Fruit fly (Drosophila melanogaster) Kc167 (cell line): ENCODE data around the gene Tollo.

Experiments
- Myc ChIP-seq: fragments of >200 bp; optimal IDR thresholded peaks from 2 replicates; lab custom pipeline; 2017; ENCODE audit warnings: missing external identifiers
- Sin3A ChIP-seq: fragments of >200 bp; optimal IDR thresholded peaks from 2 replicates; lab custom pipeline; 2018; ENCODE audit warnings: missing external identifiers
- h ChIP-seq: fragments of >200 bp; optimal IDR thresholded peaks from 3 replicates; lab custom pipeline; 2018; ENCODE audit warnings: missing external identifiers
- insv ChIP-seq: fragments of >200 bp; optimal IDR thresholded peaks from 3 replicates; lab custom pipeline; 2018; ENCODE audit warnings: missing external identifiers
- psq ChIP-seq: fragments of >200 bp; optimal IDR thresholded peaks from 2 replicates; lab custom pipeline; 2017; ENCODE audit warnings: missing external identifiers
- ttk ChIP-seq: sonication (Bioruptor generic); optimal IDR thresholded peaks from 2 replicates; lab custom pipeline; 2017; ENCODE audit warnings: missing external identifiers

The Tollo gene

DNA sequence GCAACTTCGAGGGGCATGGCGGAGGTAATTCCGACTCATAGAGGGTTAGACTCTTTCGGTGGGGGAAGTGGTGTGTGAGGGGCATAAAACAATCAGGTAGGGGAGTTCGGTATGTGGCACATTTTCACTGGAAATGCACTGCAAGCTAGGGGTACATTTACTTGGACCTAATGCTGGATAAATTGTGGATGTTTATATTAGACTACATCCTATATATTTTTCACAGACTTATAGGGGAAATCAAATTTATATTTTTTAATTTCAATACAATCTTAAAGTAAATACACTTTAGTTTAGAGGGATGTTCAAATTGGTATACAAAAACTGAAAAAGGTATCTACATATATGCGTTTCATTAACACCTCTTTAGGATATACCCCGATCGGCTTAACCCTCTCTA is 10.3 kb downstream of the Tollo start:
- TF ChIP-seq Myc: no peak
- TF ChIP-seq Sin3A (lab: Kevin White, UChicago): no peak
- TF ChIP-seq psq (lab: Kevin White, UChicago): no peak
- TF ChIP-seq insv (lab: Kevin White, UChicago): no peak
- TF ChIP-seq h: no peak
- no peak for TF ChIP-seq ttk (lab: Kevin White, UChicago)

DNA sequence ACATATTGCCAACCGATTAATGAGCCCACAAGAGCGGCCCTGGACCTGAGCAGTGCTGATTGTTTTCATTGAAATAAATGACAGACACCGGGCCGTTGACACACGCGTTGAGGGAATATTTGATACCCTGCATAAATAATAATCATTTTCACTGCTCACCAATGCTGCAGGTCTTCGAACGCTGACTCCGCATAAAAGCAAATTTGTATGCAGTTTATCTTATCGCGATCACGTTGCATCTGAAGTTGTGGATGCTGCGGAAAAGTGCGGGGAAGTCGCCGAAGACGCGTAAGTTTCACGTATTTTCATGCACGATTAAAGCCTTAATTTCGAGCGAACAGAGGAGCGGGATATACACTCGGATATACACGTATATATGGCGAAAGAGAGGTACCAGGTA is 10.9 kb downstream of the Tollo start:
- no peak for TF ChIP-seq ttk (lab: Kevin White, UChicago)
- TF ChIP-seq h: no peak
- TF ChIP-seq Sin3A (lab: Kevin White, UChicago): no peak
- TF ChIP-seq insv (lab: Kevin White, UChicago): no peak
- no peak for TF ChIP-seq Myc
- no peak for TF ChIP-seq psq (lab: Kevin White, UChicago)

DNA sequence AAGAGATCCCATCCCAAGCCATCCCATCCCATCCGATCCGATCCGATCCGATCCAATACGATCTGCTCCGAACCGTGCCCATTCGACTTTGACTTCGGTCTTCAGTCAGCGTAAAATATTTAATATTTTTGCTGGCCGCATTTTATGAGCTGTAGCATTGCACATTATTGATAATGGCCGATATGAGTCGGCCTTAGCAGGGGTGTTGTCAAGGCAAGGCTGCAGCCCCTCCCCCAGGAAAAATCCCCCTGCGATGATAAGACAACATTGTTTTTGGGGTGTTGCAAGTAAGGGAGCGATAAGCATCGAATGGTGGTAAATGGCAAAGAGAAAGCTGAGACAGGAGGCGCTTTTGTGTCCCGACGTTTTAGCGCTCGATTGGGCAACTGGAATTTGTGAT is 12.0 kb downstream of the Tollo start:
- TF ChIP-seq h: no peak
- TF ChIP-seq ttk (lab: Kevin White, UChicago): no peak

DNA sequence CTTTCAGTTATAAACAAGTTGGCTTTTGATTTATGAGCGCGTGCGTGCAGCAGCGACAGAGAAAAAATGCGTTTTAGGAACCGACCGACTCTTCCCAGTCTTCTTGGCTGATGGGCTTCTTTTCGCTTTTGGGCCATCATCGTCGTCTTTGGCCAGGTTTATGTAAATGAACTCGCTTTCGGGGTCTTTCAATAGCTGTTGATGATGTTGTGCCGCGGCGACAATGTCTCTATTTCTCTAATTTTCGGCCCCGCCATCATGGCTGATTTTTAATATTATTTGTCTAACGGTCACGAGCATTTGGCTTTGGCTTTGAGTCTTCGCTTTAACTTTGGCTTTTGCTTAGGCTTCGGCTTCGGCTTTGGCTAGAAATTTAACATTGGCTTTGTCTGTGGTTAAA is 13.3 kb downstream of the Tollo start:
- TF ChIP-seq h (no peak), Myc (no peak), ttk (lab: Kevin White, UChicago) (no peak), psq (lab: Kevin White, UChicago) (no peak), insv (lab: Kevin White, UChicago) (no peak), Sin3A (lab: Kevin White, UChicago) (no peak)

DNA sequence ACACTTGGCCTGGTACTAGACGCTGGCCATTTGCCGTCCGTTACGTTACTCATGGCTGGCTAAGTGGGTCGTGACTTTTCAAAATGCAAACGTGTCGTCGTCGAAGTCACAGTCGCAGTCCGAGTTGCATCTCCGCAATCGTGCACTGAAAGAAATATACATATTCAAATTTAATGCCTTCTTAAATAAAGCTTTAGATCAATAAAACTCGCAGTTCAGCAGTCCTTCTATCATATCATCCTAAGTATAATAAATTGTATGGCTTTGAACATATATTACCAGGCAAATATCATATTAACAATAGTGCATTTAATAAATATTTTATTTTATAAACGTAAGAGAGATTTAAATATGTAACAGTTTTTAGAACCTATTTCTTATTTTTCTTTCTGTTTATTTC is 14.3 kb downstream of the Tollo start:
- TF ChIP-seq psq (lab: Kevin White, UChicago): no peak
- TF ChIP-seq Sin3A (lab: Kevin White, UChicago): no peak
- TF ChIP-seq Myc: no peak
- no peak for TF ChIP-seq ttk (lab: Kevin White, UChicago)
- no peak for TF ChIP-seq insv (lab: Kevin White, UChicago)
- TF ChIP-seq h: no peak

DNA sequence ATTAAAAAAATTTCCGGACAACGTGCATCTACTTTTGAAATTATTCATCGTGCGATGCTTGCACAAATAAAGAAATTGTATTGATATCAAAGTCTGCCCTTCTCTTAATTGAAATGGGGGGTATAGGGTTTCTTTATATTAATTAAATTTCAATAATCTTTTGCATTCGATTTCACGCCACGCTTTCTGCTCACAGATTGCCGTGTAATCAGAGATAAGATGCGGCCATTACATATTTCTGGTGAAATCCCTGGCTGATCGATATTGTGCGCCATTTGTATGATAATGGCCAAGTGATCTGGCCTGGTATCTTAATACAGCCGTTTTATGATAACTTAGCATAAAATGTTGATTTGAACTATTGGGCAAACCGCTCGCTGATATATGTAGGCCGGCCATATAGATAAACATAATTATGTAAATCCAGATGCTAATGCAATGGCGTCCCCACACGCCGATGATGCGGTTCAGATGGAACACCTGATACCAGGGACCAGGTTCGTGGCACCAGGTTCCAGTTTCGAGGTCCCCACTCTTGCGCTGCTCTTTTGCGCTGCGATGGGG is 16.4 kb downstream of the Tollo start:
- TF ChIP-seq ttk (lab: Kevin White, UChicago) (no peak), Myc (no peak), psq (lab: Kevin White, UChicago) (no peak), Sin3A (lab: Kevin White, UChicago) (no peak), h (no peak), insv (lab: Kevin White, UChicago) (no peak)

DNA sequence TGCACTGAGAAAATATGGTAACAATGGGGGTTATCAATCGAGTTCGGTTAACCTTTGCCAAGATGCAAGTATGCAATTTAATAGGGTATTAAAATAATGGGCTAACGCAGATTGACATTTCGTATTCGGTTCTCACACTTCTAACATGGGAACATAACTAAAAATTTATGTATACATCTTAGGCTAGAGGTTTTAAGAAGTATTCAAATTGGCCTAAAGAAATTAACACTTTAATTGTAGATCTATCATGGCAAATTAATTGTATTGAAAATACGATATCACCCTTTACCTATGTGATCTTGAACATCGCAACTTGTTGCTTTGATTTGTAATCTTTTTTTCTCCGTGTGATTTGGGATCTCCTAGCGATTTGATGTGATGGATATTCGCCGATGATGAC is 17.1 kb downstream of the Tollo start:
- TF ChIP-seq Myc (no peak), insv (lab: Kevin White, UChicago) (no peak), ttk (lab: Kevin White, UChicago) (no peak), Sin3A (lab: Kevin White, UChicago) (no peak), psq (lab: Kevin White, UChicago) (no peak), h (no peak)

DNA sequence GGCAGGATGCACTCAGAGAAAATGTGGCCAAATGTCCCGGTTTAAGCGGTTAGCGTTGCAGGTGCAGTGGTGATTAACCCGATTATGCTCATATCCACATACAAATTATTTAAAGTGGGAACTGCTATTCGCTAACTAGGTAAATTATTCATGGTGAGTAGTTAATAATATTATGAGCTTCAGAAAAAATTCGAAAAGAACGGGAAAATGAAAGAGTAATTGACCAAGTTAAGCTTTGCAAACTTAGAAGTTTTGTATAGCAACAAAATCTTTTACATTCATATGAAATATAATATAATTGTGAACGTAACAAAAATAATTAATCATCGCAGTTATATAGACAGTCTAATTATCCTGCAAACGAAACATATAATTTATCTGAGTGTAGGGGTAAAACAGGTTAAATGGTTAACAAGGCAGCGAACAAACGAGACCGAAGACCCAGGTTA is 18.2 kb downstream of the Tollo start:
- TF ChIP-seq Myc (no peak), h (no peak)

DNA sequence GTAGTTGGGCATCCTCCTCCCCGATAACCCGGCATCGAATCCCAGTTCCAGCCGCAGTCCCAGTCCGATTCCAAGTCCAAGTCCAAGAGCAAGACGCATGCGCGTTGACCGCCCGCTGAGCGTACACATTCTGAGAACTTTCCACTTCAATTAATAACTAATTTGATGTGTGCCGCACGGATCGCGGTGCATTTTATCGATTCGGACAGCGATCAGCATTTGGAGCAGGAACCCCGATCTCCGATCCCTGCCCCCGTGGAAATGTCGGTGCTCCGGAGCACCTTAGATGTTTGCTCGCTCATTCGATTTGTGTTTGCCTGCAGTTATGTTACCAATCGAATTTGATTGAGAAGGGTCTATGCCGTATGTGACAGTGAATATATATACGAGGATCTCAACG is 18.7 kb downstream of the Tollo start:
- TF ChIP-seq psq (lab: Kevin White, UChicago) (no peak), Sin3A (lab: Kevin White, UChicago) (no peak), insv (lab: Kevin White, UChicago) (no peak), h (no peak), ttk (lab: Kevin White, UChicago) (no peak)

DNA sequence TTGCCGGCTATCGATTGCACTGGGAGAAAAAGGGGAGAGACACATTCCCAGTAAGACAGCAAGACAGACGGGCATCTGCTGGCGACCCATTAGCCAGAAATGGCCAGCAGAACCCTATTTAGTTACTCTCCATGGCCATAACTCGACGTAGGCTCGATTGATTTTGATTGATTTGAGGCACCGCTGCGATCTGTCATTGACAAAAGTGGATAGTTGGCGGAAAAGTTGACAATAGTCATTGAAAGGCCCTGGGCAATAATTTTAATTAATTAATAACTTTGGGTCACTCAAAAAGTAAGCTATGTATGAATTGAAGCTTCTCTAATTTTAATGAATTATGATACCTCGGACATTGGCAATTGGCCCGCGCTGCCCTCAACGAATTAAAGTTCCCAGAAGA is 21.7 kb downstream of the Tollo start:
- TF ChIP-seq psq (lab: Kevin White, UChicago) (no peak), Sin3A (lab: Kevin White, UChicago) (no peak), h (no peak), insv (lab: Kevin White, UChicago) (no peak), Myc (no peak), ttk (lab: Kevin White, UChicago) (no peak)

DNA sequence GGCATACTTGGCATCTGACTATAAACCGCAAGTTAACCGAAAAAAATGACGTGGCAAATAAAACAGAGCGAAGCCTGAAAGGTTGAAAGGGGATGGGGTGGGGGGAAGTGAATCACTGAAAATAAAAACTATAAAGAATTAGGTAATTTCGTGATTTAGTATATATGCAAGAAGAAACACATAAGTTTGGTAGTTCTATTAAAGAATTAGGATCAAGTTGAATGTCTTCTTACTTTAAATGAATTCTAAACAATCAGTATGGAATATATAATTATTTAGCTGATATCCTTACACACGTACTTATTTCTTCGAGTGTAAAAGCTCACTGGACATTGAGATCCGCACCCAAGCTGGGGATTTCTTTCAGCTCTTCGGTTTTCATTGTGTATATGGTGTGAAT is 22.9 kb downstream of the Tollo start:
- TF ChIP-seq ttk (lab: Kevin White, UChicago): no peak
- TF ChIP-seq h: no peak
- TF ChIP-seq insv (lab: Kevin White, UChicago): no peak
- no peak for TF ChIP-seq psq (lab: Kevin White, UChicago)
- TF ChIP-seq Sin3A (lab: Kevin White, UChicago): no peak
- TF ChIP-seq Myc: no peak

DNA sequence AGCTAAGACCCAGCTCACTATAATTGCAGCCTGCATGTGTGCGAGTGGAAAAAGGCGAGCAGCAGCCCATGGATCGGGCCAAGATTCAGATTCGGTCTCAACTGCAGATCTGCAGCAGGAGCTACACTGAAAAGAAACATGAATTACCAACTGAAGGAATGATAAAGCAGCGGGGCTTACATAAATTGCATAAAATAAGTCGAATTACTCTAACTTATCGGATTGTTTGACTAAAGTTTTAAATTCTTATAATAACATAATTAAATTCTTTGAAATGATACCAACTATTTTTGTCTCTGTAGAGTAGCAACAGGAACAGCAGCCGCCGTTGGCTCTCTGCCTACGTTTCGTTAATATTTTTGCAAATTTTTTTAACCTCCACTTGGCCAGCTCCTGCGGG is 25.2 kb downstream of the Tollo start:
- TF ChIP-seq ttk (lab: Kevin White, UChicago): no peak
- TF ChIP-seq Myc: no peak

DNA sequence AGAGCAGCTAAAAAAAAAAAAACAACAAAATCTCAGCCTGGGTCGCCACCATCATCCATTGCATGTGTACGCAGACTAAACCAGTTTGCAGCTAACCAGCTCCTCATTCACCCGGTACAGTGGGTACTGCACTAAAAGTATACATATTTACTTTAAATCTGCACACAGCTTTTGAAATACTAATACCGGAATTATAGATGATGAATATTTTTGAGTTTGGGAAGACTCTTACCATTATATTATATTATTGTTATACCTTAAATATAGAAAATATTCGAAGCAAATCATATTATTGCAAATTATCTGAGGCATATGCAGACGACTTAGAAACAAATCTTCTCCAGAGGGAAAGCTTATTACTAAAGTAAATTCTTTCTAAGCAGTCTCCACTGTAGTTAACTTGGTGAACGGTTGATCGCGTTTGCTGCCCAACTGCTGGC is 25.7 kb downstream of the Tollo start:
- TF ChIP-seq ttk (lab: Kevin White, UChicago) (no peak), Myc (no peak), h (no peak), insv (lab: Kevin White, UChicago) (no peak), Sin3A (lab: Kevin White, UChicago) (no peak), psq (lab: Kevin White, UChicago) (no peak)

DNA sequence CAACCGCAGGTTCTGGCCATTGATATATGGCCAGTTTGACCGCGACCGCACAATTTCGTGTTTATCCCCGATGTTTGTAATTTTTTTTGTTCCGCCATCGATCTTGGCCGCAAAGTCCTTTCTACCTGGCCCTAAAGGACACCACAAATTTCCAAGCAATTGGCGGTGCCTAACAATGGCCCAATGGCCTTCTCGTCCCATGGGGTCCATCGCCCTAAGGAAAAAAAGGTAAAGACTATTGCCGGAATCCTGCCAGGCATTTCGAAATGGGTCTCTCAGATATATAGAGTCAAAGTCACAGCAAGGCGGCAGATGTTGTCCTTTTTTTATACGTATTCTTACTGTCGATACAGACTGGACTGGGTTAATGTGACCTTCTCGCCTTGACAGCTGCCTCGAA is 26.6 kb downstream of the Tollo start:
- TF ChIP-seq insv (lab: Kevin White, UChicago): no peak
- TF ChIP-seq Sin3A (lab: Kevin White, UChicago): no peak
- TF ChIP-seq psq (lab: Kevin White, UChicago): no peak
- TF ChIP-seq ttk (lab: Kevin White, UChicago): no peak
- no peak for TF ChIP-seq Myc
- TF ChIP-seq h: no peak
